Worm (Caenorhabditis elegans) whole organism, young adult: ENCODE measurements around the gene hsp-17.

Experiments used
- B0261.1 ChIP-seq: sonication (generic microtip); optimal IDR thresholded peaks from 2 replicates; lab custom pipeline; 2016; ENCODE audit warnings: mild to moderate bottlenecking, missing genetic modification characterization, moderate library complexity, missing compliant biosample characterization
- C06A6.2 ChIP-seq: fragments of 200-800 bp; sonication (Bioruptor generic); conservative IDR thresholded peaks from 2 replicates; pipeline ENCODE4 v1.3.6; 2022; ENCODE audit warnings: missing genetic modification characterization, missing compliant biosample characterization
- C17E4.6 ChIP-seq: fragments of 200-800 bp; sonication (Bioruptor generic); IDR thresholded peaks from 2 replicates; pipeline ENCODE4 v1.3.6; 2022; ENCODE audit warnings: missing genetic modification reagents, missing genetic modification characterization, missing compliant biosample characterization
- F23B12.7 ChIP-seq: sonication (generic microtip); optimal IDR thresholded peaks from 2 replicates; lab custom pipeline; 2017; ENCODE audit warnings: missing genetic modification characterization, mild to moderate bottlenecking, missing compliant biosample characterization, antibody characterized with exemption, moderate library complexity; ENCODE audit not compliant: insufficient read depth
- F39B2.1 ChIP-seq: fragments of 200-800 bp; sonication (Bioruptor generic); IDR thresholded peaks from 2 replicates; pipeline ENCODE4 v1.3.6; 2022; ENCODE audit warnings: missing genetic modification reagents, missing genetic modification characterization, missing compliant biosample characterization
- F55B11.4 ChIP-seq: sonication (generic microtip); optimal IDR thresholded peaks from 2 replicates; lab custom pipeline; 2016; ENCODE audit warnings: missing compliant biosample characterization, missing genetic modification characterization, borderline replicate concordance; ENCODE audit not compliant: insufficient read depth
- F57A8.1 ChIP-seq: fragments of 200-800 bp; sonication (Bioruptor generic); optimal IDR thresholded peaks from 2 replicates; lab custom pipeline; 2018; ENCODE audit warnings: mild to moderate bottlenecking, missing genetic modification characterization, moderate library complexity, missing compliant biosample characterization
- T26A5.8 ChIP-seq: sonication (generic microtip); optimal IDR thresholded peaks from 2 replicates; lab custom pipeline; 2016; ENCODE audit warnings: missing genetic modification characterization, missing compliant biosample characterization
- Y56A3A.18 ChIP-seq: fragments of 200-800 bp; sonication (Bioruptor generic); IDR thresholded peaks from 2 replicates; pipeline ENCODE4 v1.3.6; 2022; ENCODE audit warnings: missing genetic modification reagents, missing genetic modification characterization, missing compliant biosample characterization
- Y79H2A.3 ChIP-seq: fragments of 200-800 bp; sonication (Bioruptor generic); conservative IDR thresholded peaks from 2 replicates; pipeline ENCODE4 v1.3.6; 2022; ENCODE audit warnings: missing genetic modification reagents, missing genetic modification characterization, missing compliant biosample characterization
- ZK185.1 ChIP-seq: sonication (generic microtip); optimal IDR thresholded peaks from 2 replicates; lab custom pipeline; 2016; ENCODE audit warnings: mild to moderate bottlenecking, missing genetic modification characterization, missing compliant biosample characterization; ENCODE audit not compliant: poor library complexity, severe bottlenecking
- ama-1 ChIP-seq, 3 experiments: fragments of 150-350 bp in 1 of 3; sonication (generic microtip) in 2 of 3; optimal IDR thresholded peaks; 2 replicates each; lab custom pipeline; 2014 to 2018; ENCODE audit warnings: missing biosample characterization in 2 of 3, missing genetic modification characterization in 2 of 3, missing genetic modification reagents in 2 of 3
- aptf-2 ChIP-seq: fragments of 200-800 bp; sonication (Bioruptor generic); conservative IDR thresholded peaks from 2 replicates; pipeline ENCODE4 v1.3.6; 2022; ENCODE audit warnings: missing genetic modification reagents, missing genetic modification characterization, missing compliant biosample characterization
- aptf-3 ChIP-seq: fragments of 200-800 bp; sonication (Bioruptor generic); IDR thresholded peaks from 2 replicates; pipeline ENCODE4 v1.3.6; 2022; ENCODE audit warnings: missing genetic modification characterization, missing compliant biosample characterization
- atf-7 ChIP-seq: sonication (generic microtip); optimal IDR thresholded peaks from 2 replicates; lab custom pipeline; 2017; ENCODE audit warnings: mild to moderate bottlenecking, missing genetic modification characterization, missing compliant biosample characterization
- attf-3 ChIP-seq: fragments of 200-800 bp; sonication (Bioruptor generic); conservative IDR thresholded peaks from 2 replicates; pipeline ENCODE4 v1.3.6; 2022; ENCODE audit warnings: missing genetic modification reagents, missing genetic modification characterization, missing compliant biosample characterization
- attf-5 ChIP-seq: fragments of 200-800 bp; sonication (Bioruptor generic); optimal IDR thresholded peaks from 2 replicates; lab custom pipeline; 2018; ENCODE audit warnings: mild to moderate bottlenecking, missing genetic modification characterization, missing compliant biosample characterization
- attf-6 ChIP-seq: fragments of 200-800 bp; sonication (Bioruptor generic); IDR thresholded peaks from 2 replicates; pipeline ENCODE4 v1.3.6; 2022; ENCODE audit warnings: missing genetic modification reagents, missing genetic modification characterization, missing compliant biosample characterization
- bed-2 ChIP-seq: fragments of 200-800 bp; sonication (Bioruptor generic); IDR thresholded peaks from 2 replicates; pipeline ENCODE4 v1.3.6; 2022; ENCODE audit warnings: missing genetic modification reagents, missing genetic modification characterization, missing compliant biosample characterization
- cebp-1 ChIP-seq, 2 experiments: fragments of 200-800 bp in 1 of 2; sonication (Bioruptor generic) in 1 of 2; sonication (generic microtip) in 1 of 2; IDR thresholded peaks in 1 of 2; optimal IDR thresholded peaks in 1 of 2; 2 replicates each; pipeline versions ENCODE4 v1.3.6 to Lab custom; 2017 to 2022; ENCODE audit warnings: missing compliant biosample characterization in 2 of 2, missing genetic modification characterization in 2 of 2, mild to moderate bottlenecking in 1 of 2, missing genetic modification reagents in 1 of 2, moderate library complexity in 1 of 2
- ceh-100 ChIP-seq: fragments of 200-800 bp; sonication (Bioruptor generic); IDR thresholded peaks from 2 replicates; pipeline ENCODE4 v1.3.6; 2022; ENCODE audit warnings: missing genetic modification reagents, missing genetic modification characterization, missing compliant biosample characterization
- ceh-27 ChIP-seq: fragments of 200-800 bp; sonication (Bioruptor generic); optimal IDR thresholded peaks from 2 replicates; lab custom pipeline; 2018; ENCODE audit warnings: mild to moderate bottlenecking, missing genetic modification characterization, moderate library complexity, missing compliant biosample characterization
- ceh-58 ChIP-seq: fragments of 200-800 bp; sonication (Bioruptor generic); IDR thresholded peaks from 2 replicates; pipeline ENCODE4 v1.3.6; 2022; ENCODE audit warnings: missing genetic modification characterization, missing compliant biosample characterization
- ceh-79 ChIP-seq: sonication (generic microtip); optimal IDR thresholded peaks from 2 replicates; lab custom pipeline; 2017; ENCODE audit warnings: mild to moderate bottlenecking, missing genetic modification characterization, missing compliant biosample characterization
- dpff-1 ChIP-seq: sonication (generic microtip); optimal IDR thresholded peaks from 2 replicates; lab custom pipeline; 2017; ENCODE audit warnings: mild to moderate bottlenecking, missing genetic modification characterization, missing compliant biosample characterization
- efl-1 ChIP-seq: fragments of 150-350 bp; optimal IDR thresholded peaks from 2 replicates; lab custom pipeline; 2014; ENCODE audit warnings: missing biosample characterization, missing genetic modification reagents, missing genetic modification characterization
- ekl-4 ChIP-seq: fragments of 200-800 bp; sonication (Bioruptor generic); IDR thresholded peaks from 2 replicates; pipeline ENCODE4 v1.3.6; 2022; ENCODE audit warnings: missing genetic modification reagents, missing genetic modification characterization, missing compliant biosample characterization
- hsf-1 ChIP-seq: fragments of 200-800 bp; sonication (Bioruptor generic); IDR thresholded peaks from 2 replicates; pipeline ENCODE4 v1.3.6; 2022; ENCODE audit warnings: missing genetic modification reagents, missing genetic modification characterization, missing compliant biosample characterization
- lsy-27 ChIP-seq: sonication (generic microtip); optimal IDR thresholded peaks from 2 replicates; lab custom pipeline; 2017; ENCODE audit warnings: missing genetic modification characterization, mild to moderate bottlenecking, missing compliant biosample characterization, antibody characterized with exemption, missing genotype, borderline replicate concordance; ENCODE audit not compliant: insufficient read depth
- madf-8 ChIP-seq: fragments of 200-800 bp; sonication (Bioruptor generic); conservative IDR thresholded peaks from 2 replicates; pipeline ENCODE4 v1.3.6; 2022; ENCODE audit warnings: missing genetic modification reagents, missing genetic modification characterization, missing compliant biosample characterization
- mcd-1 ChIP-seq: fragments of 200-800 bp; sonication (Bioruptor generic); IDR thresholded peaks from 2 replicates; pipeline ENCODE4 v1.3.6; 2022; ENCODE audit warnings: missing genetic modification reagents, missing genetic modification characterization, missing compliant biosample characterization
- nfya-2 ChIP-seq: fragments of 200-800 bp; sonication (Bioruptor generic); IDR thresholded peaks from 2 replicates; pipeline ENCODE4 v1.3.6; 2022; ENCODE audit warnings: missing genetic modification reagents, missing genetic modification characterization, missing compliant biosample characterization
- nhr-120 ChIP-seq: fragments of 200-800 bp; sonication (Bioruptor generic); IDR thresholded peaks from 2 replicates; pipeline ENCODE4 v1.3.6; 2022; ENCODE audit warnings: missing genetic modification characterization, missing compliant biosample characterization
- pha-4 ChIP-seq: fragments of 150-350 bp; sonication (generic microtip); optimal IDR thresholded peaks from 2 replicates; lab custom pipeline; 2014; ENCODE audit warnings: missing biosample characterization, missing genetic modification reagents, missing genetic modification characterization
- rpc-1 ChIP-seq, 2 experiments: fragments of 150-350 bp in 1 of 2; sonication (generic microtip) in 1 of 2; optimal IDR thresholded peaks; 2 replicates each; lab custom pipeline; 2014 to 2018; ENCODE audit warnings: missing biosample characterization in 1 of 2, missing genetic modification characterization in 1 of 2, missing genetic modification reagents in 1 of 2, missing genotype in 1 of 2
- snpc-1.1 ChIP-seq: sonication (generic microtip); optimal IDR thresholded peaks from 2 replicates; lab custom pipeline; 2017; ENCODE audit warnings: missing genetic modification characterization, mild to moderate bottlenecking, missing compliant biosample characterization, antibody characterized with exemption, moderate library complexity, missing genotype, missing genetic modification reagents; ENCODE audit not compliant: insufficient read depth
- snpc-4 ChIP-seq, 5 experiments: fragments of 150-350 bp in 1 of 5; sonication (generic microtip) in 4 of 5; optimal IDR thresholded peaks; 2 replicates each; lab custom pipeline; 2014 to 2018; ENCODE audit warnings: missing genetic modification characterization in 5 of 5, missing biosample characterization in 3 of 5, antibody characterized with exemption in 2 of 5, mild to moderate bottlenecking in 2 of 5, missing compliant biosample characterization in 2 of 5, missing genotype in 2 of 5, moderate library complexity in 2 of 5, missing genetic modification reagents in 1 of 5
- somi-1 ChIP-seq: fragments of 200-800 bp; sonication (Bioruptor generic); optimal IDR thresholded peaks from 2 replicates; lab custom pipeline; 2018; ENCODE audit warnings: mild to moderate bottlenecking, missing genetic modification characterization, missing compliant biosample characterization
- sptf-2 ChIP-seq: fragments of 200-800 bp; sonication (Bioruptor generic); optimal IDR thresholded peaks from 2 replicates; lab custom pipeline; 2018; ENCODE audit warnings: mild to moderate bottlenecking, missing genetic modification characterization, missing compliant biosample characterization
- tlf-1 ChIP-seq: fragments of 200-800 bp; sonication (Bioruptor generic); optimal IDR thresholded peaks from 2 replicates; lab custom pipeline; 2018; ENCODE audit warnings: mild to moderate bottlenecking, missing genetic modification characterization, missing compliant biosample characterization
- unc-130 ChIP-seq: sonication (generic microtip); optimal IDR thresholded peaks from 2 replicates; lab custom pipeline; 2016; ENCODE audit warnings: missing genetic modification reagents, missing genetic modification characterization, missing compliant biosample characterization
- unc-62 ChIP-seq: fragments of 150-350 bp; optimal IDR thresholded peaks from 2 replicates; lab custom pipeline; 2014; ENCODE audit warnings: missing biosample characterization, missing genetic modification reagents, missing genetic modification characterization
- ztf-18 ChIP-seq: sonication (generic microtip); optimal IDR thresholded peaks from 2 replicates; lab custom pipeline; 2016; ENCODE audit warnings: missing genotype, mild to moderate bottlenecking, missing genetic modification characterization, missing compliant biosample characterization
- ztf-3 ChIP-seq: fragments of 200-800 bp; sonication (Bioruptor generic); optimal IDR thresholded peaks from 2 replicates; lab custom pipeline; 2018; ENCODE audit warnings: mild to moderate bottlenecking, missing genetic modification characterization, missing compliant biosample characterization
- ztf-6 ChIP-seq: fragments of 200-800 bp; sonication (Bioruptor generic); IDR thresholded peaks from 2 replicates; pipeline ENCODE4 v1.3.6; 2022; ENCODE audit warnings: missing genetic modification reagents, missing genetic modification characterization, missing compliant biosample characterization

The hsp-17 gene

ce11 chrV:8348959-8349389, 36.8 kb downstream of the hsp-17 start:
- TF ChIP-seq snpc-1.1 (peak; percentile 99), F39B2.1 (GFP tag; lab: Robert Waterston, UW) (peak; percentile 72; the same call in 1 of the 2 replicates), atf-7 (tag; lab: Kevin White, UChicago) (peak; percentile 65), snpc-4 (GFP tag; optimal IDR thresholded peaks at IDR 0.05; lab: Kevin White, UChicago) (peak; percentile 100), snpc-4 (tag; optimal IDR thresholded peaks at IDR 0.05; lab: Kevin White, UChicago) (peak; percentile 99 to 100 (median 100)), ztf-18 (tag; lab: Kevin White, UChicago) (peak; percentile 88), unc-62 (no peak), ekl-4 (peak; percentile 94), Y56A3A.18 (GFP tag; lab: Robert Waterston, UW) (peak; percentile 89), ceh-79 (tag; lab: Kevin White, UChicago) (no peak), Y79H2A.3 (no peak), hsf-1 (GFP tag; lab: Robert Waterston, UW) (peak; percentile 89), bed-2 (0 out of 2 replicates have a peak, but pooled peaks have one; percentile 16), F55B11.4 (tag; lab: Kevin White, UChicago) (no peak), C17E4.6 (GFP tag; lab: Robert Waterston, UW) (peak; percentile 72; the same call in 1 of the 2 replicates), lsy-27 (tag; lab: Kevin White, UChicago) (no peak), ama-1 (optimal IDR thresholded peaks at IDR 0.05; lab: Kevin White, UChicago) (peak; percentile 95), ama-1 (GFP tag; optimal IDR thresholded peaks at IDR 0.05; lab: Kevin White, UChicago) (peak; percentile 30 to 43), attf-5 (GFP tag; lab: Kevin White, UChicago) (peak; percentile 46), dpff-1 (tag; lab: Kevin White, UChicago) (no peak), ceh-100 (GFP tag; lab: Robert Waterston, UW) (peak; percentile 66), cebp-1 (GFP tag; IDR thresholded peaks at IDR 0.05; lab: Robert Waterston, UW) (no peak), cebp-1 (tag; optimal IDR thresholded peaks at IDR 0.05; lab: Kevin White, UChicago) (peak; percentile 76), madf-8 (peak; percentile 66), unc-130 (GFP tag; lab: Kevin White, UChicago) (peak; percentile 79), nfya-2 (GFP tag; lab: Robert Waterston, UW) (no peak), rpc-1 (optimal IDR thresholded peaks at IDR 0.05; lab: Kevin White, UChicago) (peak; percentile 10), rpc-1 (tag; optimal IDR thresholded peaks at IDR 0.05; lab: Kevin White, UChicago) (peak; percentile 18), attf-3 (GFP tag; lab: Robert Waterston, UW) (0 out of 2 replicates have a peak, but pooled peaks have one; percentile 29), pha-4 (tag; lab: Kevin White, UChicago) (no peak), tlf-1 (peak; percentile 67), F23B12.7 (tag; lab: Kevin White, UChicago) (peak; percentile 94), B0261.1 (tag; lab: Kevin White, UChicago) (peak; percentile 42), T26A5.8 (no peak), aptf-3 (GFP tag; lab: Robert Waterston, UW) (peak; percentile 61; the same call in 1 of the 2 replicates), ceh-58 (GFP tag; lab: Robert Waterston, UW) (no peak), ceh-27 (GFP tag; lab: Kevin White, UChicago) (peak; percentile 67), mcd-1 (GFP tag; lab: Robert Waterston, UW) (peak; percentile 86), sptf-2 (peak; percentile 93), ztf-3 (GFP tag; lab: Kevin White, UChicago) (peak; percentile 15), F57A8.1 (no peak), ZK185.1 (peak; percentile 70), ztf-6 (GFP tag; lab: Robert Waterston, UW) (no peak), efl-1 (peak; percentile 19), nhr-120 (GFP tag; lab: Robert Waterston, UW) (no peak), C06A6.2 (0 out of 2 replicates have a peak, but pooled peaks have one; percentile 25), attf-6 (GFP tag; lab: Robert Waterston, UW) (peak; percentile 95; the same call in 1 of the 2 replicates), aptf-2 (GFP tag; lab: Robert Waterston, UW) (peak; percentile 92), somi-1 (GFP tag; lab: Kevin White, UChicago) (peak; percentile 17)
